Worm (Caenorhabditis elegans): ENCODE data around the gene swt-5.

DNA sequence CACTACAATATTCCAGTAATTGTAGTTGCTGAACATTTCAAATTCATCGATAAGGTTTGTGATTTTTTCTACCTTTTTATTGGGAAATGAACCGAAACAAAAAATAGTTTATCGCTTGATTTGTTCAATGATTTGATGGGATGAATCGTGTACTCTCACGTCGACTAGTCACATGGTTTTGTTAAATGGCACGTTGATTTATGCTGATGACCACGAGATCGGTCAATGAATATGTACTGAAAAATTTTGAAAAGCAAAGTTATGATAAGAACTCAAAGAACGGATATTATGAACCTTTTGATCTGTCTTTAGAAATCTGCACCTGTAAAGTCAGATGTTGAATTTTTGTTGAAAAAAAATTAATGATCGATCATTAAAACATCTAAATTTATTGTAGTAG lies 15.1 kb downstream of the swt-5 start:
- TF ChIP-seq sem-2 (GFP tag; optimal IDR thresholded peaks at IDR 0.05) (no peak), snpc-4 (tag; optimal IDR thresholded peaks at IDR 0.05) (no peak), unc-62 (GFP tag; optimal IDR thresholded peaks at IDR 0.05) (no peak), mep-1 (tag; optimal IDR thresholded peaks at IDR 0.05) (no peak), nhr-12 (tag; optimal IDR thresholded peaks at IDR 0.05) (no peak), pha-4 (tag; optimal IDR thresholded peaks at IDR 0.05) (no peak), nhr-237 (tag; optimal IDR thresholded peaks at IDR 0.05) (no peak), lin-13 (tag; optimal IDR thresholded peaks at IDR 0.05) (no peak), elt-1 (tag; optimal IDR thresholded peaks at IDR 0.05; ENCODE audit: borderline replicate concordance, insufficient read depth) (no peak), lsy-2 (tag; optimal IDR thresholded peaks at IDR 0.05) (no peak), tbx-8 (GFP tag; optimal IDR thresholded peaks at IDR 0.05) (no peak)
